Fruit fly (Drosophila melanogaster) whole organism, prepupa: ENCODE results near the gene CG8671.

Experiments used
- Blimp-1 ChIP-seq: fragments of 200-800 bp; sonication (Bioruptor generic); optimal IDR thresholded peaks from 3 replicates; lab custom pipeline; 2017; ENCODE audit warnings: missing biosample characterization, missing genetic modification characterization, mild to moderate bottlenecking, moderate library complexity, missing genetic modification reagents
- CG10631 ChIP-seq: fragments of 200-800 bp; sonication (Bioruptor generic); optimal IDR thresholded peaks from 2 replicates; lab custom pipeline; 2016; ENCODE audit warnings: missing biosample characterization, missing genetic modification characterization
- CG11762 ChIP-seq: fragments of 200-800 bp; sonication (Bioruptor generic); optimal IDR thresholded peaks from 3 replicates; lab custom pipeline; 2016; ENCODE audit warnings: missing biosample characterization, missing genetic modification characterization; ENCODE audit not compliant: insufficient read depth
- CG11902 ChIP-seq: fragments of 200-800 bp; sonication (Bioruptor generic); optimal IDR thresholded peaks from 3 replicates; lab custom pipeline; 2016; ENCODE audit warnings: missing biosample characterization, missing genetic modification characterization
- CG15336 ChIP-seq: fragments of 200-800 bp; sonication (Bioruptor generic); IDR thresholded peaks from 2 replicates; pipeline ENCODE4 v1.3.6; 2022; ENCODE audit warnings: missing biosample characterization, missing genetic modification characterization
- CG1621 ChIP-seq: fragments of 200-800 bp; sonication (Bioruptor generic); optimal IDR thresholded peaks from 3 replicates; lab custom pipeline; 2018; ENCODE audit warnings: missing biosample characterization, mild to moderate bottlenecking, missing genetic modification characterization
- CG16779 ChIP-seq: fragments of 200-800 bp; sonication (Bioruptor generic); optimal IDR thresholded peaks from 3 replicates; lab custom pipeline; 2017; ENCODE audit warnings: missing biosample characterization, mild to moderate bottlenecking, missing genetic modification characterization
- CG3032 ChIP-seq: fragments of 200-800 bp; optimal IDR thresholded peaks from 2 replicates; lab custom pipeline; 2019; ENCODE audit warnings: missing biosample characterization, mild to moderate bottlenecking, missing genetic modification characterization, moderate library complexity
- CG31627 ChIP-seq: fragments of 200-800 bp; sonication (Bioruptor generic); optimal IDR thresholded peaks from 3 replicates; lab custom pipeline; 2016; ENCODE audit warnings: missing biosample characterization, missing genetic modification characterization
- CG34406 ChIP-seq: fragments of 200-800 bp; sonication (Bioruptor generic); optimal IDR thresholded peaks from 3 replicates; lab custom pipeline; 2016; ENCODE audit warnings: missing biosample characterization, missing genetic modification characterization
- CG3919 ChIP-seq: fragments of 200-800 bp; sonication (Bioruptor generic); optimal IDR thresholded peaks from 3 replicates; lab custom pipeline; 2016; ENCODE audit warnings: missing biosample characterization, missing genetic modification characterization
- CG6163 ChIP-seq: fragments of 200-800 bp; sonication (Bioruptor generic); IDR thresholded peaks from 3 replicates; pipeline ENCODE4 v1.3.6; 2022; ENCODE audit warnings: missing biosample characterization, missing genetic modification characterization
- CG6276 ChIP-seq: fragments of 200-800 bp; sonication (Bioruptor generic); optimal IDR thresholded peaks from 2 replicates; lab custom pipeline; 2017; ENCODE audit warnings: missing biosample characterization, mild to moderate bottlenecking, missing genetic modification characterization
- CG6808 ChIP-seq: fragments of 200-800 bp; sonication (Bioruptor generic); optimal IDR thresholded peaks from 3 replicates; lab custom pipeline; 2017; ENCODE audit warnings: missing biosample characterization, missing genetic modification characterization, mild to moderate bottlenecking, moderate library complexity, missing genetic modification reagents
- CG6854 ChIP-seq: fragments of 200-800 bp; sonication (Bioruptor generic); optimal IDR thresholded peaks from 2 replicates; lab custom pipeline; 2017; ENCODE audit warnings: missing biosample characterization, mild to moderate bottlenecking, missing genetic modification characterization
- CG8119 ChIP-seq: fragments of 200-800 bp; sonication (Bioruptor generic); IDR thresholded peaks from 3 replicates; pipeline ENCODE4 v1.3.6; 2022; ENCODE audit warnings: missing biosample characterization, missing genetic modification characterization
- CG8632 ChIP-seq: fragments of 200-800 bp; sonication (Bioruptor generic); optimal IDR thresholded peaks from 3 replicates; lab custom pipeline; 2016; ENCODE audit warnings: missing biosample characterization, missing genetic modification characterization
- CG9139 ChIP-seq: fragments of 200-800 bp; sonication (Bioruptor generic); optimal IDR thresholded peaks from 3 replicates; lab custom pipeline; 2017; ENCODE audit warnings: missing biosample characterization, mild to moderate bottlenecking, missing genetic modification characterization
- Eip75B ChIP-seq: fragments of 200-800 bp; sonication (Bioruptor generic); optimal IDR thresholded peaks from 3 replicates; lab custom pipeline; 2016; ENCODE audit warnings: missing biosample characterization, missing genetic modification characterization
- Eip78C ChIP-seq: fragments of 200-800 bp; sonication (Bioruptor generic); peaks from one replicate; lab custom pipeline; 2016; ENCODE audit warnings: missing biosample characterization, missing genetic modification characterization
- Eip93F ChIP-seq: fragments of 200-800 bp; sonication (Bioruptor generic); optimal IDR thresholded peaks from 2 replicates; lab custom pipeline; 2016; ENCODE audit warnings: missing biosample characterization, mild to moderate bottlenecking, missing genetic modification characterization
- Ets21C ChIP-seq: fragments of 200-800 bp; sonication (Bioruptor generic); optimal IDR thresholded peaks from 3 replicates; lab custom pipeline; 2016; ENCODE audit warnings: missing biosample characterization, missing genetic modification characterization
- Ets96B ChIP-seq: fragments of 200-800 bp; optimal IDR thresholded peaks from 2 replicates; lab custom pipeline; 2019; ENCODE audit warnings: missing biosample characterization, mild to moderate bottlenecking, missing genetic modification characterization, moderate library complexity
- Gug ChIP-seq: fragments of 200-800 bp; sonication (Bioruptor generic); IDR thresholded peaks from 2 replicates; pipeline ENCODE4 v1.3.6; 2022; ENCODE audit warnings: missing biosample characterization, missing genetic modification characterization
- Hr38 ChIP-seq: sonication (Bioruptor generic); optimal IDR thresholded peaks from 2 replicates; lab custom pipeline; 2016; ENCODE audit warnings: missing biosample characterization, missing genetic modification characterization
- Hr39 ChIP-seq: fragments of 200-800 bp; sonication (Bioruptor generic); optimal IDR thresholded peaks from 2 replicates; lab custom pipeline; 2016; ENCODE audit warnings: missing biosample characterization, missing genetic modification characterization
- Hr4 ChIP-seq: fragments of 200-800 bp; sonication (Bioruptor generic); optimal IDR thresholded peaks from 3 replicates; lab custom pipeline; 2016; ENCODE audit warnings: missing biosample characterization, missing genetic modification characterization
- Lpt ChIP-seq: fragments of 200-800 bp; sonication (Bioruptor generic); optimal IDR thresholded peaks from 3 replicates; lab custom pipeline; 2016; ENCODE audit warnings: missing biosample characterization, missing genetic modification characterization
- Met ChIP-seq: fragments of 200-800 bp; sonication (Bioruptor generic); optimal IDR thresholded peaks from 3 replicates; lab custom pipeline; 2016; ENCODE audit warnings: missing biosample characterization, missing genetic modification characterization
- OdsH ChIP-seq: fragments of 200-800 bp; sonication (Bioruptor generic); optimal IDR thresholded peaks from 3 replicates; lab custom pipeline; 2016; ENCODE audit warnings: missing biosample characterization, missing genetic modification characterization
- Smox ChIP-seq: fragments of 200-800 bp; sonication (Bioruptor generic); optimal IDR thresholded peaks from 3 replicates; lab custom pipeline; 2016; ENCODE audit warnings: missing biosample characterization, missing genetic modification characterization
- Sox102F ChIP-seq: fragments of 200-800 bp; sonication (Bioruptor generic); optimal IDR thresholded peaks from 2 replicates; lab custom pipeline; 2016; ENCODE audit warnings: missing biosample characterization, mild to moderate bottlenecking, missing genetic modification characterization
- Sox14 ChIP-seq: fragments of 200-800 bp; sonication (Bioruptor generic); optimal IDR thresholded peaks from 3 replicates; lab custom pipeline; 2016; ENCODE audit warnings: missing biosample characterization, missing genetic modification characterization
- Sox15 ChIP-seq: fragments of 200-800 bp; sonication (Bioruptor generic); optimal IDR thresholded peaks from 3 replicates; lab custom pipeline; 2016; ENCODE audit warnings: missing biosample characterization, missing genetic modification characterization
- achi ChIP-seq: fragments of 200-800 bp; sonication (Bioruptor generic); optimal IDR thresholded peaks from 3 replicates; lab custom pipeline; 2016; ENCODE audit warnings: missing biosample characterization, missing genetic modification characterization
- acj6 ChIP-seq: fragments of 200-800 bp; sonication (Bioruptor generic); optimal IDR thresholded peaks from 3 replicates; lab custom pipeline; 2016; ENCODE audit warnings: missing biosample characterization, missing genetic modification characterization
- cyc ChIP-seq: fragments of 200-800 bp; sonication (Bioruptor generic); optimal IDR thresholded peaks from 3 replicates; lab custom pipeline; 2016; ENCODE audit warnings: missing biosample characterization, missing genetic modification characterization
- dac ChIP-seq: fragments of 200-800 bp; sonication (Bioruptor generic); optimal IDR thresholded peaks from 2 replicates; lab custom pipeline; 2017; ENCODE audit warnings: missing biosample characterization, mild to moderate bottlenecking, missing genetic modification characterization
- eg ChIP-seq: fragments of 200-800 bp; sonication (Bioruptor generic); IDR thresholded peaks from 3 replicates; pipeline ENCODE4 v1.3.6; 2022; ENCODE audit warnings: missing biosample characterization, missing genetic modification characterization
- fd59A ChIP-seq: fragments of 200-800 bp; sonication (Bioruptor generic); optimal IDR thresholded peaks from 2 replicates; lab custom pipeline; 2017; ENCODE audit warnings: missing biosample characterization, mild to moderate bottlenecking, missing genetic modification characterization, missing genetic modification reagents
- fkh ChIP-seq: fragments of 200-800 bp; sonication (Bioruptor generic); optimal IDR thresholded peaks from 3 replicates; lab custom pipeline; 2017; ENCODE audit warnings: missing biosample characterization, mild to moderate bottlenecking, missing genetic modification characterization, moderate library complexity
- lz ChIP-seq: fragments of 200-800 bp; sonication (Bioruptor generic); optimal IDR thresholded peaks from 3 replicates; lab custom pipeline; 2016; ENCODE audit warnings: missing biosample characterization, missing genetic modification characterization
- pdm3 ChIP-seq: fragments of 200-800 bp; sonication (Bioruptor generic); optimal IDR thresholded peaks from 3 replicates; lab custom pipeline; 2016; ENCODE audit warnings: missing biosample characterization, missing genetic modification characterization
- spab ChIP-seq: fragments of 200-800 bp; sonication (Bioruptor generic); optimal IDR thresholded peaks from 2 replicates; lab custom pipeline; 2017; ENCODE audit warnings: missing biosample characterization, mild to moderate bottlenecking, missing genetic modification characterization, missing genetic modification reagents
- ss ChIP-seq, 2 experiments: fragments of 200-800 bp; sonication (Bioruptor generic); optimal IDR thresholded peaks; 2 replicates in 1 of 2; 3 replicates in 1 of 2; lab custom pipeline; 2017 to 2018; ENCODE audit warnings: mild to moderate bottlenecking in 2 of 2, missing biosample characterization in 2 of 2, missing genetic modification characterization in 2 of 2, moderate library complexity in 1 of 2
- svp ChIP-seq: fragments of 200-800 bp; sonication (Bioruptor generic); peaks from one replicate; lab custom pipeline; 2016; ENCODE audit warnings: missing biosample characterization, missing genetic modification characterization
- vri ChIP-seq: fragments of 200-800 bp; sonication (Bioruptor generic); optimal IDR thresholded peaks from 3 replicates; lab custom pipeline; 2016; ENCODE audit warnings: missing biosample characterization, mild to moderate bottlenecking, missing genetic modification characterization

Gene CG8671

dm6 chr2L:21260869-21261268, 1.9 kb upstream of the CG8671 start (continued):
- TF ChIP-seq CG34406 (GFP tag; lab: Kevin White, UChicago) (no peak), lz (GFP tag; lab: Kevin White, UChicago) (peak; percentile 48), Eip75B (GFP tag; lab: Kevin White, UChicago) (peak; percentile 24), Smox (GFP tag; lab: Kevin White, UChicago) (peak; percentile 34), Sox102F (GFP tag; lab: Kevin White, UChicago) (peak; percentile 38), spab (GFP tag; lab: Kevin White, UChicago) (no peak), vri (GFP tag; lab: Kevin White, UChicago) (peak; percentile 11), CG11762 (GFP tag; lab: Kevin White, UChicago) (no peak), Met (GFP tag; lab: Kevin White, UChicago) (peak; percentile 46), CG6163 (GFP tag; lab: Robert Waterston, UW) (no peak)

- TF ChIP-seq spab (GFP tag; lab: Kevin White, UChicago) (no peak), CG6854 (GFP tag; lab: Kevin White, UChicago) (no peak), CG10631 (peak; percentile 64), Ets21C (no peak), fd59A (GFP tag; lab: Kevin White, UChicago) (no peak), eg (no peak), cyc (GFP tag; lab: Kevin White, UChicago) (no peak), dac (GFP tag; lab: Kevin White, UChicago) (no peak), CG8632 (GFP tag; lab: Kevin White, UChicago) (peak; percentile 30), Met (GFP tag; lab: Kevin White, UChicago) (peak; percentile 16), Hr38 (GFP tag; lab: Kevin White, UChicago) (no peak), Lpt (GFP tag; lab: Kevin White, UChicago) (no peak), OdsH (GFP tag; lab: Kevin White, UChicago) (peak; percentile 51), Smox (GFP tag; lab: Kevin White, UChicago) (peak; percentile 20), Eip78C (GFP tag; lab: Kevin White, UChicago) (peak; percentile 78), lz (GFP tag; lab: Kevin White, UChicago) (peak; percentile 2), svp (GFP tag; lab: Kevin White, UChicago) (no peak), Ets96B (peak; percentile 25), CG11762 (GFP tag; lab: Kevin White, UChicago) (no peak), pdm3 (peak; percentile 26), Eip93F (no peak), CG6808 (no peak), Sox14 (GFP tag; lab: Kevin White, UChicago) (peak; percentile 21), achi (peak; percentile 43), Hr4 (GFP tag; lab: Kevin White, UChicago) (no peak), ss (GFP tag; optimal IDR thresholded peaks at IDR 0.05; lab: Kevin White, UChicago) (no peak), Blimp-1 (GFP tag; lab: Kevin White, UChicago) (no peak), CG9139 (no peak), CG11902 (no peak), CG6276 (GFP tag; lab: Kevin White, UChicago) (no peak), vri (GFP tag; lab: Kevin White, UChicago) (peak; percentile 28), Hr39 (no peak), CG31627 (GFP tag; lab: Kevin White, UChicago) (peak; percentile 21), CG34406 (GFP tag; lab: Kevin White, UChicago) (peak; percentile 35), CG1621 (tag; lab: Kevin White, UChicago) (no peak), Eip75B (GFP tag; lab: Kevin White, UChicago) (peak; percentile 0), Gug (GFP tag; lab: Robert Waterston, UW) (no peak), CG16779 (tag; lab: Kevin White, UChicago) (no peak), CG6163 (GFP tag; lab: Robert Waterston, UW) (no peak), CG3032 (peak; percentile 23), CG15336 (GFP tag; lab: Robert Waterston, UW) (peak; percentile 42; the same call in 1 of the 2 replicates), fkh (GFP tag; lab: Kevin White, UChicago) (peak; percentile 60), Sox15 (GFP tag; lab: Kevin White, UChicago) (no peak), acj6 (peak; percentile 27), CG8119 (GFP tag; lab: Robert Waterston, UW) (no peak; the same call in 2 of the 3 replicates), CG3919 (no peak)
Observed at dm6 chr2L:21263470-21264146, 852 bp downstream of the CG8671 start.
